Worm (Caenorhabditis elegans) whole organism, young adult: ENCODE data around the gene memb-2.

ENCODE experiments used
- C06A6.2 ChIP-seq: fragments of 200-800 bp; sonication (Bioruptor generic); conservative IDR thresholded peaks from 2 replicates; pipeline ENCODE4 v1.3.6; 2022; ENCODE audit warnings: missing genetic modification characterization, missing compliant biosample characterization
- C17E4.6 ChIP-seq: fragments of 200-800 bp; sonication (Bioruptor generic); IDR thresholded peaks from 2 replicates; pipeline ENCODE4 v1.3.6; 2022; ENCODE audit warnings: missing genetic modification reagents, missing genetic modification characterization, missing compliant biosample characterization
- F22D6.2 ChIP-seq: sonication (generic microtip); optimal IDR thresholded peaks from 2 replicates; lab custom pipeline; 2016; ENCODE audit warnings: mild to moderate bottlenecking, missing genetic modification characterization, missing compliant biosample characterization
- F23B12.7 ChIP-seq: sonication (generic microtip); optimal IDR thresholded peaks from 2 replicates; lab custom pipeline; 2017; ENCODE audit warnings: missing genetic modification characterization, mild to moderate bottlenecking, missing compliant biosample characterization, antibody characterized with exemption, moderate library complexity; ENCODE audit not compliant: insufficient read depth
- F49E8.2 ChIP-seq: sonication (generic microtip); optimal IDR thresholded peaks from 3 replicates; lab custom pipeline; 2017; ENCODE audit warnings: missing genetic modification characterization, mild to moderate bottlenecking, missing compliant biosample characterization, antibody characterized with exemption, moderate library complexity; ENCODE audit not compliant: insufficient read depth
- F52B5.7 ChIP-seq: sonication (generic microtip); optimal IDR thresholded peaks from 2 replicates; lab custom pipeline; 2016; ENCODE audit warnings: mild to moderate bottlenecking, missing genetic modification characterization, missing compliant biosample characterization
- F55B11.4 ChIP-seq: sonication (generic microtip); optimal IDR thresholded peaks from 2 replicates; lab custom pipeline; 2016; ENCODE audit warnings: missing compliant biosample characterization, missing genetic modification characterization, borderline replicate concordance; ENCODE audit not compliant: insufficient read depth
- F57A8.1 ChIP-seq: fragments of 200-800 bp; sonication (Bioruptor generic); optimal IDR thresholded peaks from 2 replicates; lab custom pipeline; 2018; ENCODE audit warnings: mild to moderate bottlenecking, missing genetic modification characterization, moderate library complexity, missing compliant biosample characterization
- F57C9.4 ChIP-seq: sonication (generic microtip); optimal IDR thresholded peaks from 2 replicates; lab custom pipeline; 2017; ENCODE audit warnings: mild to moderate bottlenecking, missing genetic modification characterization, missing compliant biosample characterization
- K12H6.12 ChIP-seq: fragments of 200-800 bp; sonication (Bioruptor generic); optimal IDR thresholded peaks from 2 replicates; lab custom pipeline; 2018; ENCODE audit warnings: mild to moderate bottlenecking, missing genetic modification characterization, missing compliant biosample characterization
- T26A5.8 ChIP-seq: sonication (generic microtip); optimal IDR thresholded peaks from 2 replicates; lab custom pipeline; 2016; ENCODE audit warnings: missing genetic modification characterization, missing compliant biosample characterization
- Y79H2A.3 ChIP-seq: fragments of 200-800 bp; sonication (Bioruptor generic); conservative IDR thresholded peaks from 2 replicates; pipeline ENCODE4 v1.3.6; 2022; ENCODE audit warnings: missing genetic modification reagents, missing genetic modification characterization, missing compliant biosample characterization
- Y95B8A.8 ChIP-seq: fragments of 200-800 bp; sonication (Bioruptor generic); IDR thresholded peaks from 2 replicates; pipeline ENCODE4 v1.3.6; 2022; ENCODE audit warnings: missing genetic modification reagents, missing genetic modification characterization, missing compliant biosample characterization
- ama-1 ChIP-seq, 3 experiments: fragments of 150-350 bp in 1 of 3; sonication (generic microtip) in 2 of 3; optimal IDR thresholded peaks; 2 replicates each; lab custom pipeline; 2014 to 2018; ENCODE audit warnings: missing biosample characterization in 2 of 3, missing genetic modification characterization in 2 of 3, missing genetic modification reagents in 2 of 3
- aptf-3 ChIP-seq: fragments of 200-800 bp; sonication (Bioruptor generic); IDR thresholded peaks from 2 replicates; pipeline ENCODE4 v1.3.6; 2022; ENCODE audit warnings: missing genetic modification characterization, missing compliant biosample characterization
- attf-6 ChIP-seq: fragments of 200-800 bp; sonication (Bioruptor generic); IDR thresholded peaks from 2 replicates; pipeline ENCODE4 v1.3.6; 2022; ENCODE audit warnings: missing genetic modification reagents, missing genetic modification characterization, missing compliant biosample characterization
- bed-1 ChIP-seq: fragments of 200-800 bp; sonication (Bioruptor generic); IDR thresholded peaks from 2 replicates; pipeline ENCODE4 v1.3.6; 2022; ENCODE audit warnings: missing genetic modification reagents, missing genetic modification characterization, missing compliant biosample characterization
- cebp-2 ChIP-seq: fragments of 200-800 bp; sonication (Bioruptor generic); IDR thresholded peaks from 2 replicates; pipeline ENCODE4 v1.3.6; 2022; ENCODE audit warnings: missing genetic modification characterization, missing compliant biosample characterization
- ceh-100 ChIP-seq: fragments of 200-800 bp; sonication (Bioruptor generic); IDR thresholded peaks from 2 replicates; pipeline ENCODE4 v1.3.6; 2022; ENCODE audit warnings: missing genetic modification reagents, missing genetic modification characterization, missing compliant biosample characterization
- ceh-27 ChIP-seq: fragments of 200-800 bp; sonication (Bioruptor generic); optimal IDR thresholded peaks from 2 replicates; lab custom pipeline; 2018; ENCODE audit warnings: mild to moderate bottlenecking, missing genetic modification characterization, moderate library complexity, missing compliant biosample characterization
- ceh-91 ChIP-seq: fragments of 200-800 bp; sonication (Bioruptor generic); IDR thresholded peaks from 2 replicates; pipeline ENCODE4 v1.3.6; 2022; ENCODE audit warnings: missing genetic modification reagents, missing genetic modification characterization, missing compliant biosample characterization
- chd-7 ChIP-seq: sonication (generic microtip); optimal IDR thresholded peaks from 2 replicates; lab custom pipeline; 2016; ENCODE audit warnings: mild to moderate bottlenecking, missing genetic modification characterization, moderate library complexity, missing compliant biosample characterization
- dox-1 ChIP-seq: fragments of 200-800 bp; sonication (Bioruptor generic); IDR thresholded peaks from 2 replicates; pipeline ENCODE4 v1.3.6; 2022; ENCODE audit warnings: missing genetic modification reagents, missing genetic modification characterization, missing compliant biosample characterization
- dpff-1 ChIP-seq: sonication (generic microtip); optimal IDR thresholded peaks from 2 replicates; lab custom pipeline; 2017; ENCODE audit warnings: mild to moderate bottlenecking, missing genetic modification characterization, missing compliant biosample characterization
- dpl-1 ChIP-seq: fragments of 150-350 bp; optimal IDR thresholded peaks from 2 replicates; lab custom pipeline; 2014; ENCODE audit warnings: missing biosample characterization, missing genetic modification reagents, missing genetic modification characterization
- efl-1 ChIP-seq: fragments of 150-350 bp; optimal IDR thresholded peaks from 2 replicates; lab custom pipeline; 2014; ENCODE audit warnings: missing biosample characterization, missing genetic modification reagents, missing genetic modification characterization
- gei-17 ChIP-seq: fragments of 200-800 bp; sonication (Bioruptor generic); optimal IDR thresholded peaks from 2 replicates; lab custom pipeline; 2018; ENCODE audit warnings: mild to moderate bottlenecking, missing genetic modification characterization, missing compliant biosample characterization
- him-1 ChIP-seq: sonication (generic microtip); optimal IDR thresholded peaks from 2 replicates; lab custom pipeline; 2016; ENCODE audit warnings: missing genotype, missing genetic modification reagents, missing genetic modification characterization, missing compliant biosample characterization
- hlh-26 ChIP-seq: fragments of 200-800 bp; sonication (Bioruptor generic); conservative IDR thresholded peaks from 2 replicates; pipeline ENCODE4 v1.3.6; 2022; ENCODE audit warnings: missing genetic modification reagents, missing genetic modification characterization, missing compliant biosample characterization
- hmg-20 ChIP-seq: fragments of 200-800 bp; sonication (Bioruptor generic); IDR thresholded peaks from 2 replicates; pipeline ENCODE4 v1.3.6; 2022; ENCODE audit warnings: missing genetic modification reagents, missing genetic modification characterization, missing compliant biosample characterization
- lag-1 ChIP-seq: fragments of 200-800 bp; sonication (Bioruptor generic); IDR thresholded peaks from 2 replicates; pipeline ENCODE4 v1.3.6; 2022; ENCODE audit warnings: missing genetic modification reagents, missing genetic modification characterization, missing compliant biosample characterization
- let-526 ChIP-seq: fragments of 200-800 bp; sonication (Bioruptor generic); IDR thresholded peaks from 2 replicates; pipeline ENCODE4 v1.3.6; 2022; ENCODE audit warnings: missing genetic modification reagents, missing genetic modification characterization, missing compliant biosample characterization
- let-607 ChIP-seq, 2 experiments: fragments of 200-800 bp in 1 of 2; sonication (Bioruptor generic) in 1 of 2; sonication (generic microtip) in 1 of 2; optimal IDR thresholded peaks; 2 replicates each; lab custom pipeline; 2016 to 2018; ENCODE audit warnings: mild to moderate bottlenecking in 2 of 2, missing compliant biosample characterization in 2 of 2, missing genetic modification characterization in 2 of 2, moderate library complexity in 2 of 2, missing genotype in 1 of 2
- lin-26 ChIP-seq: fragments of 200-800 bp; sonication (Bioruptor generic); IDR thresholded peaks from 2 replicates; pipeline ENCODE4 v1.3.6; 2022; ENCODE audit warnings: missing genetic modification reagents, missing genetic modification characterization, missing compliant biosample characterization
- lin-35 ChIP-seq, 3 experiments: fragments of 150-350 bp in 2 of 3; sonication (generic microtip) in 1 of 3; optimal IDR thresholded peaks; 2 replicates each; lab custom pipeline; 2014 to 2018; ENCODE audit warnings: missing biosample characterization in 3 of 3, missing genetic modification characterization in 3 of 3, missing genetic modification reagents in 3 of 3
- lir-1 ChIP-seq: fragments of 200-800 bp; sonication (Bioruptor generic); conservative IDR thresholded peaks from 2 replicates; pipeline ENCODE4 v1.3.6; 2022; ENCODE audit warnings: missing genetic modification reagents, missing genetic modification characterization, missing compliant biosample characterization
- lsl-1 ChIP-seq: fragments of 200-800 bp; sonication (Bioruptor generic); optimal IDR thresholded peaks from 2 replicates; lab custom pipeline; 2018; ENCODE audit warnings: mild to moderate bottlenecking, missing genetic modification characterization, moderate library complexity, missing compliant biosample characterization
- mxl-1 ChIP-seq: sonication (generic microtip); optimal IDR thresholded peaks from 2 replicates; lab custom pipeline; 2016; ENCODE audit warnings: missing genetic modification characterization, missing compliant biosample characterization
- nhr-120 ChIP-seq: fragments of 200-800 bp; sonication (Bioruptor generic); IDR thresholded peaks from 2 replicates; pipeline ENCODE4 v1.3.6; 2022; ENCODE audit warnings: missing genetic modification characterization, missing compliant biosample characterization
- nhr-90 ChIP-seq: sonication (generic microtip); optimal IDR thresholded peaks from 2 replicates; lab custom pipeline; 2016; ENCODE audit warnings: missing genotype, mild to moderate bottlenecking, missing genetic modification characterization, missing compliant biosample characterization
- pbrm-1 ChIP-seq: fragments of 200-800 bp; sonication (Bioruptor generic); IDR thresholded peaks from 2 replicates; pipeline ENCODE4 v1.3.6; 2022; ENCODE audit warnings: missing genetic modification reagents, missing genetic modification characterization, missing compliant biosample characterization
- pha-4 ChIP-seq: fragments of 150-350 bp; sonication (generic microtip); optimal IDR thresholded peaks from 2 replicates; lab custom pipeline; 2014; ENCODE audit warnings: missing biosample characterization, missing genetic modification reagents, missing genetic modification characterization
- sptf-2 ChIP-seq: fragments of 200-800 bp; sonication (Bioruptor generic); optimal IDR thresholded peaks from 2 replicates; lab custom pipeline; 2018; ENCODE audit warnings: mild to moderate bottlenecking, missing genetic modification characterization, missing compliant biosample characterization
- tbp1 ChIP-seq: fragments of 200-800 bp; sonication (Bioruptor generic); optimal IDR thresholded peaks from 2 replicates; lab custom pipeline; 2018; ENCODE audit warnings: mild to moderate bottlenecking, missing genetic modification characterization, missing compliant biosample characterization
- tlf-1 ChIP-seq: fragments of 200-800 bp; sonication (Bioruptor generic); optimal IDR thresholded peaks from 2 replicates; lab custom pipeline; 2018; ENCODE audit warnings: mild to moderate bottlenecking, missing genetic modification characterization, missing compliant biosample characterization
- ztf-18 ChIP-seq: sonication (generic microtip); optimal IDR thresholded peaks from 2 replicates; lab custom pipeline; 2016; ENCODE audit warnings: missing genotype, mild to moderate bottlenecking, missing genetic modification characterization, missing compliant biosample characterization
- ztf-25 ChIP-seq: fragments of 200-800 bp; sonication (Bioruptor generic); IDR thresholded peaks from 2 replicates; pipeline ENCODE4 v1.3.6; 2022; ENCODE audit warnings: missing genetic modification reagents, missing genetic modification characterization, missing compliant biosample characterization
- ztf-6 ChIP-seq: fragments of 200-800 bp; sonication (Bioruptor generic); IDR thresholded peaks from 2 replicates; pipeline ENCODE4 v1.3.6; 2022; ENCODE audit warnings: missing genetic modification reagents, missing genetic modification characterization, missing compliant biosample characterization

The memb-2 gene

DNA sequence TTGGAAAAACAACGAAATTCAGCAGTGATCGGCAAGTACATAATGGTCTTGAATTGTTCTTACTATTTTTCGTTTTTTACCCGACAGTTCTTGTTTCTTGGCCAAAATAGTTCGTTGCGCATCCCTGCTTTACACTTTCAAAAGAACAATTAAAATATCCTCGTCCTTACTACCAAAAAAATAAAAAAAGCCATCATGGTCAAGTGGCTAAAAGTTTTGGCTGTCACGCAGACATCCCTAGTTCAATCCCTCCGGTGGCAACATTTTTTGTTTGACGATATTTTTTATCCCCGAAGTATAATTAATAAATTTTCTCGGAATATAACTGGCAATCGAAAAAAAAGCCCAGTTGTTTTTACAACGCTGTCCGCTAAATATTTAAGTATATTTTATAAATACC, 28.1 kb downstream of the memb-2 start (continued):
- TF ChIP-seq Y79H2A.3 (GFP tag; lab: Robert Waterston, UW) (no peak), tlf-1 (GFP tag; lab: Kevin White, UChicago) (no peak), F57A8.1 (peak; percentile 53), F55B11.4 (no peak), F22D6.2 (no peak), hmg-20 (GFP tag; lab: Robert Waterston, UW) (no peak), bed-1 (GFP tag; lab: Robert Waterston, UW) (no peak), F57C9.4 (tag; lab: Kevin White, UChicago) (no peak), let-607 (tag; optimal IDR thresholded peaks at IDR 0.05; lab: Kevin White, UChicago) (peak in 1 of 2 experiments; percentile 24), attf-6 (peak; percentile 76; the same call in 1 of the 2 replicates), efl-1 (GFP tag; lab: Kevin White, UChicago) (no peak), C06A6.2 (GFP tag; lab: Robert Waterston, UW) (no peak), ama-1 (optimal IDR thresholded peaks at IDR 0.05; lab: Kevin White, UChicago) (no peak), ama-1 (GFP tag; optimal IDR thresholded peaks at IDR 0.05; lab: Kevin White, UChicago) (peak in 1 of 2 experiments; percentile 86), him-1 (tag; lab: Kevin White, UChicago) (peak; percentile 52), gei-17 (no peak), dpff-1 (tag; lab: Kevin White, UChicago) (peak; percentile 28), pbrm-1 (peak; percentile 68), dox-1 (GFP tag; lab: Robert Waterston, UW) (0 out of 2 replicates have a peak, but pooled peaks have one; percentile 30), dpl-1 (no peak), pha-4 (no peak), aptf-3 (GFP tag; lab: Robert Waterston, UW) (no peak), nhr-90 (tag; lab: Kevin White, UChicago) (peak; percentile 60), cebp-2 (GFP tag; lab: Robert Waterston, UW) (no peak), let-526 (GFP tag; lab: Robert Waterston, UW) (no peak), ceh-100 (GFP tag; lab: Robert Waterston, UW) (peak; percentile 50; the same call in 1 of the 2 replicates), lsl-1 (GFP tag; lab: Kevin White, UChicago) (peak; percentile 53), sptf-2 (GFP tag; lab: Kevin White, UChicago) (no peak), K12H6.12 (no peak), lin-35 (GFP tag; optimal IDR thresholded peaks at IDR 0.05; lab: Kevin White, UChicago) (no peak), Y95B8A.8 (GFP tag; lab: Robert Waterston, UW) (peak; percentile 85), C17E4.6 (GFP tag; lab: Robert Waterston, UW) (peak; percentile 71), ztf-6 (GFP tag; lab: Robert Waterston, UW) (no peak), lin-26 (GFP tag; lab: Robert Waterston, UW) (peak; percentile 97), ztf-25 (GFP tag; lab: Robert Waterston, UW) (peak; percentile 94), ceh-91 (GFP tag; lab: Robert Waterston, UW) (peak; percentile 29; the same call in 1 of the 2 replicates), mxl-1 (peak; percentile 75), hlh-26 (GFP tag; lab: Robert Waterston, UW) (no peak), lir-1 (no peak), lag-1 (GFP tag; lab: Robert Waterston, UW) (no peak), ceh-27 (GFP tag; lab: Kevin White, UChicago) (no peak), F49E8.2 (tag; lab: Kevin White, UChicago) (peak; percentile 44), ztf-18 (tag; lab: Kevin White, UChicago) (peak; percentile 59), F23B12.7 (tag; lab: Kevin White, UChicago) (no peak), tbp1 (GFP tag; lab: Kevin White, UChicago) (peak; percentile 88), chd-7 (tag; lab: Kevin White, UChicago) (peak; percentile 61), F52B5.7 (peak; percentile 71), nhr-120 (GFP tag; lab: Robert Waterston, UW) (0 out of 2 replicates have a peak, but pooled peaks have one; percentile 54), T26A5.8 (tag; lab: Kevin White, UChicago) (peak; percentile 42)
